Worm (Caenorhabditis elegans) whole organism, L1 larva: Measurements from ENCODE around the gene srbc-77.

ENCODE experiments used
- aly-2 ChIP-seq: fragments of 150-350 bp; optimal IDR thresholded peaks from 2 replicates; lab custom pipeline; 2014; ENCODE audit warnings: missing biosample characterization, missing genetic modification characterization
- blmp-1 ChIP-seq: fragments of 150-350 bp; optimal IDR thresholded peaks from 2 replicates; lab custom pipeline; 2014; ENCODE audit warnings: missing biosample characterization, missing genetic modification characterization
- ceh-8 ChIP-seq: fragments of 200-800 bp; sonication (Bioruptor generic); optimal IDR thresholded peaks from 2 replicates; lab custom pipeline; 2018; ENCODE audit warnings: mild to moderate bottlenecking, missing genetic modification characterization, moderate library complexity, missing compliant biosample characterization
- ceh-90 ChIP-seq: sonication (generic microtip); optimal IDR thresholded peaks from 2 replicates; lab custom pipeline; 2016; ENCODE audit warnings: missing genetic modification characterization, missing compliant biosample characterization
- efl-1 ChIP-seq, 4 experiments: fragments of 150-350 bp; optimal IDR thresholded peaks in 3 of 4; peaks in 1 of 4; 1 replicate in 1 of 4; 2 replicates in 3 of 4; lab custom pipeline; 2014; ENCODE audit warnings: missing biosample characterization in 2 of 4, missing genetic modification characterization in 2 of 4, missing genetic modification reagents in 2 of 4
- efl-3 ChIP-seq: fragments of 200-800 bp; sonication (Bioruptor generic); optimal IDR thresholded peaks from 2 replicates; lab custom pipeline; 2018; ENCODE audit warnings: mild to moderate bottlenecking, missing genetic modification characterization, missing compliant biosample characterization
- elt-2 ChIP-seq: sonication (generic microtip); optimal IDR thresholded peaks from 2 replicates; lab custom pipeline; 2016; ENCODE audit warnings: missing genetic modification characterization, mild to moderate bottlenecking, inconsistent platforms, missing compliant biosample characterization, missing genetic modification reagents
- elt-3 ChIP-seq, 6 experiments: fragments of 150-350 bp in 1 of 6; sonication (generic microtip); optimal IDR thresholded peaks; 2 replicates each; lab custom pipeline; 2017 to 2018; ENCODE audit warnings: missing biosample characterization in 6 of 6, missing genetic modification characterization in 6 of 6, inconsistent platforms in 1 of 6
- fkh-10 ChIP-seq: sonication (generic microtip); optimal IDR thresholded peaks from 2 replicates; lab custom pipeline; 2017; ENCODE audit warnings: missing biosample characterization, missing genetic modification reagents, missing genetic modification characterization
- hlh-17 ChIP-seq: fragments of 200-800 bp; sonication (Bioruptor generic); optimal IDR thresholded peaks from 2 replicates; lab custom pipeline; 2018; ENCODE audit warnings: missing genetic modification characterization, mild to moderate bottlenecking, missing compliant biosample characterization, moderate library complexity, borderline replicate concordance
- hlh-4 ChIP-seq: sonication (generic microtip); optimal IDR thresholded peaks from 2 replicates; lab custom pipeline; 2016; ENCODE audit warnings: mild to moderate bottlenecking, missing genetic modification characterization, missing compliant biosample characterization
- isw-1 ChIP-seq: fragments of 200-800 bp; sonication (Bioruptor generic); IDR thresholded peaks from 2 replicates; pipeline ENCODE4 v1.3.6; 2022; ENCODE audit warnings: missing genetic modification characterization, missing compliant biosample characterization
- lin-13 ChIP-seq: fragments of 150-350 bp; optimal IDR thresholded peaks from 2 replicates; lab custom pipeline; 2014; ENCODE audit warnings: missing biosample characterization, missing genetic modification reagents, missing genetic modification characterization
- lin-14 ChIP-seq: fragments of 200-800 bp; sonication (Bioruptor generic); optimal IDR thresholded peaks from 2 replicates; lab custom pipeline; 2018; ENCODE audit warnings: mild to moderate bottlenecking, missing genetic modification characterization, moderate library complexity, missing compliant biosample characterization
- lir-3 ChIP-seq: sonication (generic microtip); optimal IDR thresholded peaks from 2 replicates; lab custom pipeline; 2016; ENCODE audit warnings: mild to moderate bottlenecking, missing genetic modification characterization, moderate library complexity, missing compliant biosample characterization; ENCODE audit not compliant: poor library complexity
- lsy-2 ChIP-seq, 2 experiments: fragments of 150-350 bp; optimal IDR thresholded peaks; 2 replicates each; lab custom pipeline; 2014; ENCODE audit warnings: missing biosample characterization in 2 of 2, missing genetic modification characterization in 2 of 2
- mab-9 ChIP-seq: fragments of 200-800 bp; sonication (Bioruptor generic); IDR thresholded peaks from 2 replicates; pipeline ENCODE4 v1.3.6; 2022; ENCODE audit warnings: missing genetic modification reagents, missing genetic modification characterization, missing compliant biosample characterization
- mdl-1 ChIP-seq, 2 experiments: fragments of 150-350 bp; optimal IDR thresholded peaks; 2 replicates each; lab custom pipeline; 2014 to 2017; ENCODE audit warnings: missing biosample characterization in 2 of 2, missing genetic modification characterization in 2 of 2, inconsistent platforms in 1 of 2
- mef-2 ChIP-seq: fragments of 150-350 bp; optimal IDR thresholded peaks from 2 replicates; lab custom pipeline; 2014; ENCODE audit warnings: missing biosample characterization, missing genetic modification characterization
- mep-1 ChIP-seq: fragments of 150-350 bp; optimal IDR thresholded peaks from 2 replicates; lab custom pipeline; 2014; ENCODE audit warnings: missing biosample characterization, missing genetic modification characterization
- nhr-19 ChIP-seq: fragments of 200-800 bp; sonication (Bioruptor generic); conservative IDR thresholded peaks from 2 replicates; pipeline ENCODE4 v1.3.6; 2022; ENCODE audit warnings: missing genetic modification characterization, missing compliant biosample characterization
- nhr-20 ChIP-seq: sonication (generic microtip); optimal IDR thresholded peaks from 2 replicates; lab custom pipeline; 2016; ENCODE audit warnings: mild to moderate bottlenecking, missing genetic modification characterization, missing compliant biosample characterization
- nhr-47 ChIP-seq: sonication (generic microtip); optimal IDR thresholded peaks from 2 replicates; lab custom pipeline; 2016; ENCODE audit warnings: mild to moderate bottlenecking, missing genetic modification characterization, moderate library complexity, missing compliant biosample characterization
- nhr-77 ChIP-seq: fragments of 150-350 bp; optimal IDR thresholded peaks from 2 replicates; lab custom pipeline; 2014; ENCODE audit warnings: missing biosample characterization, missing genetic modification characterization
- nhr-85 ChIP-seq: sonication (generic microtip); peaks from one replicate; lab custom pipeline; 2016; ENCODE audit warnings: missing genetic modification characterization, inconsistent platforms, missing compliant biosample characterization
- pag-3 ChIP-seq: sonication (generic microtip); optimal IDR thresholded peaks from 2 replicates; lab custom pipeline; 2017; ENCODE audit warnings: missing genetic modification characterization, mild to moderate bottlenecking, missing compliant biosample characterization, antibody characterized with exemption, borderline replicate concordance; ENCODE audit not compliant: insufficient read depth
- pax-3 ChIP-seq: fragments of 200-800 bp; sonication (Bioruptor generic); optimal IDR thresholded peaks from 2 replicates; lab custom pipeline; 2018; ENCODE audit warnings: mild to moderate bottlenecking, missing genetic modification characterization, moderate library complexity, missing compliant biosample characterization
- rnt-1 ChIP-seq: sonication (generic microtip); optimal IDR thresholded peaks from 2 replicates; lab custom pipeline; 2016; ENCODE audit warnings: mild to moderate bottlenecking, missing genetic modification characterization, moderate library complexity, missing compliant biosample characterization
- snpc-4 ChIP-seq: fragments of 150-350 bp; optimal IDR thresholded peaks from 2 replicates; lab custom pipeline; 2014; ENCODE audit warnings: missing biosample characterization, missing genetic modification characterization
- snu-23 ChIP-seq: sonication (generic microtip); optimal IDR thresholded peaks from 2 replicates; lab custom pipeline; 2016; ENCODE audit warnings: missing genetic modification characterization, missing compliant biosample characterization
- unc-130 ChIP-seq: fragments of 150-350 bp; optimal IDR thresholded peaks from 2 replicates; lab custom pipeline; 2017; ENCODE audit warnings: missing biosample characterization, missing genetic modification characterization, inconsistent platforms
- unc-30 ChIP-seq: sonication (generic microtip); optimal IDR thresholded peaks from 2 replicates; lab custom pipeline; 2017; ENCODE audit warnings: missing biosample characterization, missing genetic modification characterization
- zip-4 ChIP-seq: fragments of 200-800 bp; sonication (Bioruptor generic); optimal IDR thresholded peaks from 2 replicates; lab custom pipeline; 2018; ENCODE audit warnings: mild to moderate bottlenecking, missing genetic modification characterization, moderate library complexity, missing compliant biosample characterization
- ztf-11 ChIP-seq, 2 experiments: sonication (generic microtip); optimal IDR thresholded peaks; 2 replicates each; lab custom pipeline; 2016 to 2017; ENCODE audit warnings: missing genetic modification characterization in 2 of 2, missing biosample characterization in 1 of 2, missing compliant biosample characterization in 1 of 2

Gene srbc-77

DNA sequence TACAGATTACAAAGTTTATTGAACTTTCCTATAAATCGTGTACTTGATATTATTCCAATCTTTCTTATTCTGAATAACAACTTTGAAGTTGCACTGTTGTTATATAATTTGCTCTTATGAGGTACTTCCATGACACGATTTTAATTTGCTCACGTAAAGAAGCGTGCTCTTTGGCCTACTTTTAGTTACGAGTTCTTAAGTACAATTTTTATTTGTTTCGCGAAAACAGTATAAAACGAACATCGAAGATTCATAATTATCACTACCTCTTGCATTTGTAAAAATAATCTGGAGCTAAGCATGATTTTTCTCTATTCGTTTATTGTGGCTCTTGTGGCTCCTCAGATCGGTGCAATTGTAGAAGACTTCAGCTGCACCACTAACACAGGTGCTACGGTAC lies 16.3 kb upstream of the srbc-77 start, which contains the start of gene F35E8.7:
Gene F35E8.7, plus strand, starts transcription at position 301 of the 400 bp plus-strand sequence.
- TF ChIP-seq nhr-77 (tag; lab: Kevin White, UChicago), result no peak
- no peak for TF ChIP-seq snpc-4 (tag; lab: Kevin White, UChicago)
- no peak for TF ChIP-seq mef-2 (tag; lab: Kevin White, UChicago)
- TF ChIP-seq unc-30 (tag; lab: Kevin White, UChicago), result no peak
- TF ChIP-seq mab-9 (GFP tag; lab: Robert Waterston, UW), result no peak
- TF ChIP-seq pag-3, result no peak
- TF ChIP-seq rnt-1, result no peak
- TF ChIP-seq blmp-1 (tag; lab: Kevin White, UChicago), result no peak
- no peak for TF ChIP-seq zip-4
- no peak for TF ChIP-seq efl-3 (GFP tag; lab: Kevin White, UChicago)
- TF ChIP-seq nhr-19, result no peak
- no peak for TF ChIP-seq fkh-10
- no peak for TF ChIP-seq lsy-2 (tag; optimal IDR thresholded peaks at IDR 0.05; lab: Kevin White, UChicago)
- no peak for TF ChIP-seq mep-1 (tag; lab: Kevin White, UChicago)
- no peak for TF ChIP-seq unc-130 (tag; lab: Kevin White, UChicago)
- no peak for TF ChIP-seq mdl-1 (tag; optimal IDR thresholded peaks at IDR 0.05; lab: Kevin White, UChicago)
- TF ChIP-seq, all 84 proteins: peak for 0

DNA sequence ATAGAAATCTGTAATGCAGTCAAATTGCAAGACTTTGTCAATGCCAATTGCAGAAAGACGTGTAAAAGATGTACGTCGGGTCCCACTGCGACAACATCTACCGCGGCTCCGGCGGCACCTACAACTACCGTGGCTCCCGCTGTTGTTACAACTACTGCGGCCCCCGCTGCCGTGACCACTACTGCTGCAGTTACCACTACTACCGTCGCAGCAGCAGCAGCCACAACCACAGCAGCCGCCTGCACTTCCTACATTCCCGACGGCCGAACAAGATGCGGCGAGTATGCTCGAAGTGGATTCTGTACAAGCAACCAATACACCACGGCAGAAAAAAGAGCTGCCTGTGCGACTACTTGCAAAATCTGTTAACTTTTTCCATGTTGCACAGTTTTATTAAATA lies 15.2 kb upstream of the srbc-77 start:
- TF ChIP-seq unc-30 (tag; lab: Kevin White, UChicago), result no peak
- no peak for TF ChIP-seq efl-1 (optimal IDR thresholded peaks at IDR 0.05; lab: Kevin White, UChicago)
- TF ChIP-seq efl-1 (GFP tag; optimal IDR thresholded peaks at IDR 0.05 in 1 of 2; lab: Kevin White, UChicago), result no peak
- TF ChIP-seq lin-14 (GFP tag; lab: Kevin White, UChicago), result no peak

DNA sequence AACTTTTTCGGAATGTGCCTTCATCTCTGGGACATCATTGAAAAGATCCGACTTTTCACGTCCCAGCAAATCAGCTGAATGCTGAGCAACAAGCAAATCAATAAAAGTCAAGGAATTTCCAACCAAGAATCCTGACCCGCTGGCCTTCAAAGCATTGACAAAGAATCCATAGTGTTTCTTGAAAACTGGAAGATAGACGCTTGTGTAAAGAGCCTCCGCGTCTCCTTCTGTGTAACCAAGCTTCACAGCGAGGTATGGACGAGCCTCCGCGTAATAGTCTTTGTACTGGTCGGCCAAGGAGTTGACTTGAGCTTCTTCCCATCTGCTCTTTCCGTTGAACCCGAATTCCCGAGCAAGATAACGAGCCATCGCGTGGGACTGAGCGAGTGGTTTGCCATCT lies 14.7 kb upstream of the srbc-77 start:
- TF ChIP-seq nhr-47 (tag; lab: Kevin White, UChicago) (no peak), nhr-85 (tag; lab: Kevin White, UChicago) (no peak), ztf-11 (tag; optimal IDR thresholded peaks at IDR 0.05; lab: Kevin White, UChicago) (no peak), aly-2 (tag; lab: Kevin White, UChicago) (no peak), snu-23 (no peak), lin-14 (GFP tag; lab: Kevin White, UChicago) (no peak), elt-3 (tag; optimal IDR thresholded peaks at IDR 0.05; lab: Kevin White, UChicago) (no peak), unc-30 (tag; lab: Kevin White, UChicago) (no peak), hlh-4 (tag; lab: Kevin White, UChicago) (no peak), blmp-1 (tag; lab: Kevin White, UChicago) (no peak), ceh-8 (GFP tag; lab: Kevin White, UChicago) (no peak), mdl-1 (tag; optimal IDR thresholded peaks at IDR 0.05; lab: Kevin White, UChicago) (no peak), ceh-90 (tag; lab: Kevin White, UChicago) (no peak), fkh-10 (no peak), nhr-20 (no peak), lin-13 (no peak), lir-3 (tag; lab: Kevin White, UChicago) (no peak), isw-1 (GFP tag; lab: Robert Waterston, UW) (no peak)

DNA sequence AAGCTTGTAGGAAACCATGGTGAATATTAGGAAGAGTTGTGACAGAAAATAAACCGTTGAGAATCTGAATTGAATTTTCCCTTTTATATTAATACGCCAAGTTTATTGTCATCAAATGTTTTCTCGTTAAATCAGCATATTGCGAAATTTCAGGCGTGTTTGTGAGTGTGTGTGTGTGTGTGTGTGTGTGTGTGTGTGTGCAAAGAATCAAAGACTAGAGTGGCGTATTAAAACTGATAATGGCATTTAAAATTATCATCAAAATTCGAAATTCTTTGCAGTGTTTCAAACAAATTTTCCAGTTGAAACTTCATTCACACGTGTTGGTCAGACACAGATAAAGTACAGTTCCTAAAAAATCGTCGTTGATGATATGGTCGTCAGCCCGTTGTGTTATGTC lies 14.1 kb upstream of the srbc-77 start, which contains the start of gene gst-38:
Gene gst-38, minus strand, starts transcription at position 152 of the 400 bp plus-strand sequence.
- TF ChIP-seq pax-3 (tag; lab: Kevin White, UChicago) (no peak), hlh-17 (GFP tag; lab: Kevin White, UChicago) (no peak), elt-2 (peak; percentile 85)
